Fruit fly (Drosophila melanogaster): ENCODE results near the gene CG4592.

Gene CG4592

DNA sequence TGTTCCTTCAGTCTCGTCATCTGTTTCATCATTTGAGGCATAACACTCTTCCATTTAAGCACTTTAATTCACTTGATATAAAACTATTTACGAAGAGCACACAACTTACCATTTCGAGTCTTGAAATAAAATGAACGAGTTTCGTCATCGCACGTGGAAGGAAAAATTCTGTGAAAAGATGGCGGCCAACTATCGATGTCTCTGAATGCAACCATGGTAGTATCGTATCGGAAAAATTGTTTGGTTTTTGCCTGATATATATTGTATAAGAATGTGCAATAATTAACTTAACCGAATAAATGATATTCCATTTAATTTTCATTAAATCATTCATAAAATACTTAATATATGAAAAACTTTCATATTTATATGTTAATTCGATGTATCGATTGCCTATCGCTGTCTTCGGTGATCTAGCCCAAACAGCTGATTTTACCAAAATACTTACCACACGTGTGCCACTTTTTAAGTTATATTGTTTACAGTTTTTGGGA lies 26.5 kb upstream of the CG4592 start, which contains the start of gene Bka (continued):
- TF ChIP-seq bsh (GFP tag; optimal IDR thresholded peaks at IDR 0.05) (peak in 1 of 2 experiments; percentile 56), Kr (GFP tag; optimal IDR thresholded peaks at IDR 0.05) (no peak), pan (optimal IDR thresholded peaks at IDR 0.05) (no peak), pan (GFP tag; optimal IDR thresholded peaks at IDR 0.05 in 1 of 2, IDR thresholded peaks at IDR 0.05 in 1 of 2) (peak in 1 of 2 experiments; percentile 39), NC2β (GFP tag; optimal IDR thresholded peaks at IDR 0.05) (peak; percentile 55), CG5953 (GFP tag; IDR thresholded peaks at IDR 0.05) (no peak), slp2 (GFP tag; optimal IDR thresholded peaks at IDR 0.05) (no peak), wor (GFP tag; IDR thresholded peaks at IDR 0.05) (no peak), CrebB (tag; optimal IDR thresholded peaks at IDR 0.05) (peak; percentile 79), CG6689 (GFP tag; IDR thresholded peaks at IDR 0.05) (no peak), CG6272 (GFP tag; IDR thresholded peaks at IDR 0.05) (no peak; the same call in 1 of the 2 replicates), sc (optimal IDR thresholded peaks at IDR 0.05) (no peak), sc (GFP tag; optimal IDR thresholded peaks at IDR 0.05) (peak; percentile 43), CG8478 (optimal IDR thresholded peaks at IDR 0.05) (no peak), CG11695 (GFP tag; IDR thresholded peaks at IDR 0.05) (no peak), CG11504 (tag; optimal IDR thresholded peaks at IDR 0.05) (no peak), jing (GFP tag; optimal IDR thresholded peaks at IDR 0.05) (no peak), CG15011 (GFP tag; optimal IDR thresholded peaks at IDR 0.05) (peak; percentile 65), psq (GFP tag; optimal IDR thresholded peaks at IDR 0.05) (no peak), HmgD (GFP tag; optimal IDR thresholded peaks at IDR 0.05) (no peak), luna (GFP tag; optimal IDR thresholded peaks at IDR 0.05) (no peak), gfzf (GFP tag; optimal IDR thresholded peaks at IDR 0.05) (peak; percentile 18), Dip2 (GFP tag; IDR thresholded peaks at IDR 0.05) (no peak), CG1832 (GFP tag; optimal IDR thresholded peaks at IDR 0.05) (no peak), Ravus (GFP tag; IDR thresholded peaks at IDR 0.05) (no peak), cas (GFP tag; IDR thresholded peaks at IDR 0.05) (no peak), prd (optimal IDR thresholded peaks at IDR 0.05) (no peak), prd (GFP tag; IDR thresholded peaks at IDR 0.05) (no peak), MESR4 (GFP tag; optimal IDR thresholded peaks at IDR 0.05) (peak; percentile 96), MTF-1 (GFP tag; optimal IDR thresholded peaks at IDR 0.05; ENCODE audit: borderline replicate concordance) (peak; percentile 51), CG10209 (GFP tag; optimal IDR thresholded peaks at IDR 0.05) (peak; percentile 24), shn (GFP tag; optimal IDR thresholded peaks at IDR 0.05) (no peak), CG3995 (GFP tag; optimal IDR thresholded peaks at IDR 0.05) (peak; percentile 67), CG10979 (tag; optimal IDR thresholded peaks at IDR 0.05) (peak; percentile 59), CG16779 (GFP tag; IDR thresholded peaks at IDR 0.05) (no peak), ERR (GFP tag; optimal IDR thresholded peaks at IDR 0.05) (peak; percentile 0), exex (tag; optimal IDR thresholded peaks at IDR 0.05) (peak; percentile 46), en (GFP tag; optimal IDR thresholded peaks at IDR 0.05) (no peak), CG8388 (GFP tag; optimal IDR thresholded peaks at IDR 0.05) (peak; percentile 50), CG8281 (tag; optimal IDR thresholded peaks at IDR 0.05) (no peak), Doc3 (GFP tag; IDR thresholded peaks at IDR 0.05; ENCODE audit: partially characterized antibody) (peak; percentile 99), lov (optimal IDR thresholded peaks at IDR 0.05) (no peak), lov (GFP tag; IDR thresholded peaks at IDR 0.05) (no peak), CG1603 (tag; optimal IDR thresholded peaks at IDR 0.05) (peak; percentile 78), Rx (GFP tag; IDR thresholded peaks at IDR 0.05) (no peak), Blimp-1 (GFP tag; optimal IDR thresholded peaks at IDR 0.05) (no peak), fru (optimal IDR thresholded peaks at IDR 0.05) (no peak), CG31441 (GFP tag; IDR thresholded peaks at IDR 0.05) (peak; percentile 62), CG12236 (GFP tag; optimal IDR thresholded peaks at IDR 0.05) (no peak), CG18764 (GFP tag; optimal IDR thresholded peaks at IDR 0.05) (no peak), Nf-YC (tag; optimal IDR thresholded peaks at IDR 0.05) (peak; percentile 63), tup (GFP tag; optimal IDR thresholded peaks at IDR 0.05) (peak; percentile 13), CG3163 (GFP tag; optimal IDR thresholded peaks at IDR 0.05) (peak; percentile 2)
